Worm (Caenorhabditis elegans) whole organism, L3 larva: ENCODE results near the gene C55C3.8.

Experiments used
- R02D3.7 ChIP-seq: fragments of 150-350 bp; optimal IDR thresholded peaks from 2 replicates; lab custom pipeline; 2014; ENCODE audit warnings: missing biosample characterization, missing genetic modification characterization
- ZK546.5 ChIP-seq: sonication (generic microtip); optimal IDR thresholded peaks from 2 replicates; lab custom pipeline; 2017; ENCODE audit warnings: missing biosample characterization, missing genetic modification characterization
- aly-2 ChIP-seq: fragments of 150-350 bp; optimal IDR thresholded peaks from 2 replicates; lab custom pipeline; 2014; ENCODE audit warnings: missing biosample characterization, missing genetic modification characterization
- ceh-16 ChIP-seq: sonication (generic microtip); optimal IDR thresholded peaks from 2 replicates; lab custom pipeline; 2017; ENCODE audit warnings: missing biosample characterization, missing genetic modification characterization
- ceh-28 ChIP-seq: fragments of 150-350 bp; optimal IDR thresholded peaks from 2 replicates; lab custom pipeline; 2014; ENCODE audit warnings: missing biosample characterization, missing genetic modification reagents, missing genetic modification characterization
- ceh-82 ChIP-seq: fragments of 150-350 bp; optimal IDR thresholded peaks from 2 replicates; lab custom pipeline; 2014; ENCODE audit warnings: missing biosample characterization, missing genetic modification characterization
- ceh-9 ChIP-seq: sonication (generic microtip); optimal IDR thresholded peaks from 2 replicates; lab custom pipeline; 2018; ENCODE audit warnings: missing biosample characterization, missing genetic modification characterization
- egl-27 ChIP-seq: sonication (generic microtip); optimal IDR thresholded peaks from 4 replicates; lab custom pipeline; 2017; ENCODE audit warnings: missing biosample characterization, missing genetic modification reagents, missing genetic modification characterization
- elt-1 ChIP-seq: fragments of 150-350 bp; optimal IDR thresholded peaks from 2 replicates; lab custom pipeline; 2014; ENCODE audit warnings: missing biosample characterization, missing genetic modification characterization
- elt-2 ChIP-seq: sonication (generic microtip); optimal IDR thresholded peaks from 2 replicates; lab custom pipeline; 2016; ENCODE audit warnings: missing genetic modification reagents, mild to moderate bottlenecking, missing genetic modification characterization, missing compliant biosample characterization
- elt-3 ChIP-seq, 3 experiments: fragments of 150-350 bp in 1 of 3; sonication (generic microtip) in 2 of 3; optimal IDR thresholded peaks; 2 replicates in 2 of 3; 4 replicates in 1 of 3; lab custom pipeline; 2014 to 2017; ENCODE audit warnings: missing biosample characterization in 3 of 3, missing genetic modification characterization in 3 of 3
- eor-1 ChIP-seq, 2 experiments: fragments of 150-350 bp; optimal IDR thresholded peaks; 2 replicates each; lab custom pipeline; 2014 to 2018; ENCODE audit warnings: missing biosample characterization in 2 of 2, missing genetic modification characterization in 2 of 2
- fkh-2 ChIP-seq: fragments of 150-350 bp; optimal IDR thresholded peaks from 2 replicates; lab custom pipeline; 2014; ENCODE audit warnings: missing biosample characterization, missing genetic modification reagents, missing genetic modification characterization
- jun-1 ChIP-seq: fragments of 150-350 bp; optimal IDR thresholded peaks from 2 replicates; lab custom pipeline; 2014; ENCODE audit warnings: missing biosample characterization, missing genetic modification reagents, missing genetic modification characterization
- lsy-12 ChIP-seq: sonication (generic microtip); optimal IDR thresholded peaks from 2 replicates; lab custom pipeline; 2016; ENCODE audit warnings: mild to moderate bottlenecking, missing genetic modification characterization, missing compliant biosample characterization
- mdl-1 ChIP-seq: fragments of 150-350 bp; optimal IDR thresholded peaks from 2 replicates; lab custom pipeline; 2014; ENCODE audit warnings: missing biosample characterization, missing genetic modification characterization
- mml-1 ChIP-seq: fragments of 150-350 bp; sonication (generic microtip); optimal IDR thresholded peaks from 3 replicates; lab custom pipeline; 2014; ENCODE audit warnings: missing biosample characterization, missing genetic modification characterization
- nfya-1 ChIP-seq: sonication (generic microtip); optimal IDR thresholded peaks from 2 replicates; lab custom pipeline; 2017; ENCODE audit warnings: missing genetic modification characterization, mild to moderate bottlenecking, missing compliant biosample characterization, antibody characterized with exemption, moderate library complexity; ENCODE audit not compliant: insufficient read depth
- nhr-11 ChIP-seq: fragments of 150-350 bp; optimal IDR thresholded peaks from 2 replicates; lab custom pipeline; 2014; ENCODE audit warnings: missing biosample characterization, missing genetic modification characterization
- nhr-12 ChIP-seq: fragments of 150-350 bp; optimal IDR thresholded peaks from 2 replicates; lab custom pipeline; 2014; ENCODE audit warnings: missing biosample characterization, missing genetic modification characterization
- nhr-23 ChIP-seq: fragments of 150-350 bp; optimal IDR thresholded peaks from 2 replicates; lab custom pipeline; 2014; ENCODE audit warnings: missing biosample characterization, missing genetic modification reagents, missing genetic modification characterization
- nhr-237 ChIP-seq: fragments of 150-350 bp; optimal IDR thresholded peaks from 2 replicates; lab custom pipeline; 2014; ENCODE audit warnings: missing biosample characterization, missing genetic modification characterization
- nhr-25 ChIP-seq: sonication (generic microtip); optimal IDR thresholded peaks from 2 replicates; lab custom pipeline; 2017; ENCODE audit warnings: missing biosample characterization, missing genetic modification characterization
- nhr-28 ChIP-seq: fragments of 150-350 bp; optimal IDR thresholded peaks from 2 replicates; lab custom pipeline; 2014; ENCODE audit warnings: missing biosample characterization, missing genetic modification characterization
- nhr-43 ChIP-seq: sonication (generic microtip); optimal IDR thresholded peaks from 2 replicates; lab custom pipeline; 2016; ENCODE audit warnings: mild to moderate bottlenecking, missing genetic modification characterization, missing compliant biosample characterization; ENCODE audit not compliant: poor library complexity, severe bottlenecking
- nhr-76 ChIP-seq: fragments of 150-350 bp; sonication (generic microtip); optimal IDR thresholded peaks from 5 replicates; lab custom pipeline; 2014; ENCODE audit warnings: missing biosample characterization, missing genetic modification characterization
- nhr-77 ChIP-seq: fragments of 150-350 bp; optimal IDR thresholded peaks from 2 replicates; lab custom pipeline; 2014; ENCODE audit warnings: missing biosample characterization, missing genetic modification characterization
- pha-4 ChIP-seq: fragments of 150-350 bp; optimal IDR thresholded peaks from 2 replicates; lab custom pipeline; 2014; ENCODE audit warnings: missing biosample characterization, missing genetic modification reagents, missing genetic modification characterization
- pqm-1 ChIP-seq: fragments of 150-350 bp; optimal IDR thresholded peaks from 2 replicates; lab custom pipeline; 2017; ENCODE audit warnings: missing biosample characterization, missing genetic modification characterization, inconsistent platforms
- sea-2 ChIP-seq: fragments of 150-350 bp; sonication (generic microtip); optimal IDR thresholded peaks from 4 replicates; lab custom pipeline; 2014; ENCODE audit warnings: missing biosample characterization, missing genetic modification reagents, missing genetic modification characterization
- skn-1 ChIP-seq: fragments of 150-350 bp; optimal IDR thresholded peaks from 2 replicates; lab custom pipeline; 2014; ENCODE audit warnings: missing biosample characterization, missing genetic modification characterization
- snpc-4 ChIP-seq: fragments of 150-350 bp; optimal IDR thresholded peaks from 2 replicates; lab custom pipeline; 2014; ENCODE audit warnings: missing biosample characterization, missing genetic modification characterization
- tbx-2 ChIP-seq: sonication (generic microtip); optimal IDR thresholded peaks from 2 replicates; lab custom pipeline; 2016; ENCODE audit warnings: mild to moderate bottlenecking, missing genetic modification characterization, missing compliant biosample characterization
- unc-39 ChIP-seq: sonication (generic microtip); optimal IDR thresholded peaks from 4 replicates; lab custom pipeline; 2017; ENCODE audit warnings: missing biosample characterization, missing genetic modification characterization
- ztf-4 ChIP-seq: fragments of 150-350 bp; optimal IDR thresholded peaks from 2 replicates; lab custom pipeline; 2014; ENCODE audit warnings: missing biosample characterization, missing genetic modification characterization

The C55C3.8 gene

DNA sequence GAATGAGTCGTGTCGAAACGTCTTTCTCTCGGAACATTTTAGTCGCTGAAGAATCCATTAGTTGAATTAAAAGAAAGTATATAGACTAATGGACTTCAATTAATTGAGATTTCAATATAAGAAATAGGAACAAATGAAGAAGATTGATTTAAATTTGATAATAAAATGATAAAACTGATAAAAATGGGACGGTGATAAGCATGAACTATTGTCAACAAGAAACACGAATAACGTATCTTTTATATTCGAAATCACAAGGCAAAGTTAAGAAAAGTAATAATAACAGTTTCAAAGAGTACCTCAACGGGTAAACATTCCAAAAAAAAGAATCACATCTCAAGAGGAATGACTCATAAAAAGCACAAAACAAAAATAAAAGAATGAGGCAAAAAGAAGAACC lies 21.4 kb upstream of the C55C3.8 start, which contains the start of gene T19E7.6:
TSS of gene T19E7.6 (minus strand) at position 45 of the 400 bp plus-strand sequence.
- TF ChIP-seq pha-4 (tag; lab: Kevin White, UChicago) (peak; percentile 64), mdl-1 (no peak)
- TF ChIP-seq, all 47 proteins: peak for 1

DNA sequence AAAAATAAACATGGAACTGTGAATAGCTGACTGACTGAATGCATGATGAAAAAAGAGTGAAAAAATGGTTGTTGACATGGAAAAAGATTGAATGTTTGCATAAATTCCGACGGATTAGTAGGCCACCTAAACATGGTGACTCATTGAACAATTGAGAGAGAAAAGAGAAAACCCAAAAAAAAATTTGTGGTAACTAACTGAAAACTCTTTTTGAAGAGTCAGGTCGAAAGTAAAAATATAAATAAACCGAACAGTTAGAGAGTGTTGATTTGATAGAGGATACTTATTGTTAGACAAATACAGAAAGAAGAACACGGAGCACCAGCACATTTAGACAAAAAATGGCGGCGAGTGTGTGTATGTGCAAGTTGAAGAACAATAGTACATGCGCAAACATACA lies 19.5 kb upstream of the C55C3.8 start:
- TF ChIP-seq ceh-82 (no peak), ceh-28 (no peak), pha-4 (tag; lab: Kevin White, UChicago) (peak; percentile 86)
- TF ChIP-seq, all 47 proteins: peak for 1

DNA sequence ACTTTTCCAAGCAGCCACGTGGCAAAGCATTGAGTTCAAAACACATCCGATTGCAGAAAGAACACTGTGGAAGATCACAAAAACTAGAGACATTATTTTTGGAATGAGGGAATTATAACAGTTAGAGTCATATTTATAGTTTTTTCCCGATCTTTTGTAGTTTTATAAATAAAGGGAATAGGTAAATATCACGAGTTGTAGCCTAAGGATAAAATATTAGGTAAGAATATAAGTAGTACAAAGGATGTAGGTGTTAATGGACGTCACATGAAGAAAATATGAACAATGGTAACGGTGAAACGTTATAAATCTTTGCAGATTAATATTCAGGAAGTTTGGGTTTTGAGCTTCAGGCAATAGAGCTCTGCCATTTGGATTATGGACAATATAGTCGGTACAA lies 16.4 kb upstream of the C55C3.8 start, which contains the start of gene srd-5:
TSS of gene srd-5 (minus strand) at position 101 of the 400 bp plus-strand sequence.
- TF ChIP-seq ztf-4 (tag; lab: Kevin White, UChicago), result no peak
- TF ChIP-seq nhr-11 (tag; lab: Kevin White, UChicago), result no peak
- no peak for TF ChIP-seq eor-1 (tag; optimal IDR thresholded peaks at IDR 0.05; lab: Kevin White, UChicago)
- TF ChIP-seq pqm-1, result no peak
- no peak for TF ChIP-seq ZK546.5
- no peak for TF ChIP-seq fkh-2 (tag; lab: Kevin White, UChicago)
- TF ChIP-seq mdl-1, result no peak
- TF ChIP-seq ceh-9 (tag; lab: Kevin White, UChicago), result no peak
- no peak for TF ChIP-seq ceh-16
- no peak for TF ChIP-seq jun-1 (tag; lab: Kevin White, UChicago)
- TF ChIP-seq ceh-28, result no peak
- no peak for TF ChIP-seq nhr-25 (tag; lab: Kevin White, UChicago)
- no peak for TF ChIP-seq aly-2 (tag; lab: Kevin White, UChicago)
- TF ChIP-seq nhr-76 (tag; lab: Kevin White, UChicago), result no peak
- no peak for TF ChIP-seq mml-1
- TF ChIP-seq unc-39 (tag; lab: Kevin White, UChicago), result no peak
- TF ChIP-seq nhr-28 (tag; lab: Kevin White, UChicago), result no peak
- no peak for TF ChIP-seq pha-4 (tag; lab: Kevin White, UChicago)
- no peak for TF ChIP-seq lsy-12

DNA sequence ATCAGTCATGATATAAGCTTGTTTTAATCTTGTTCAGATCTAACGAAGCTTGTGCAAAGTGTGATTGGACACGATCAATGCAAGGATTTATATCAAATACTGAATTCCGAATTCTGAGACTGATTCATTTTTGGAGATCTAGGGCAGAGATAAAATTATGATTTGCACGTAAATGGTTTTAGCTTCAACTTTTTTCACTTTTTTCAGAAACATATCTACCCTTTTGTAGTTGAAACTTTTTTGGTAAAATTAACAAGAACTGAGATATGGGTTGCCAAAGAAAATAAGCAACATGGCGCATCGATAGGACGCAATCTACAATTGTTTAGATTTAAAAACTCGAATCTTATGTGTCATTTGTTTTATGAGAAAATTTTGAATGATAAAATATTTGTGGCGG lies 12.8 kb upstream of the C55C3.8 start, which contains the start of gene C55C3.4:
TSS of gene C55C3.4 (minus strand) at position 101 of the 400 bp plus-strand sequence.
- TF ChIP-seq ceh-9 (tag; lab: Kevin White, UChicago) (no peak), egl-27 (tag; lab: Kevin White, UChicago) (no peak), fkh-2 (tag; lab: Kevin White, UChicago) (no peak), elt-1 (tag; lab: Kevin White, UChicago) (no peak), nhr-25 (tag; lab: Kevin White, UChicago) (no peak), nhr-237 (tag; lab: Kevin White, UChicago) (no peak), elt-3 (tag; optimal IDR thresholded peaks at IDR 0.05; lab: Kevin White, UChicago) (no peak), ceh-28 (no peak), ceh-82 (no peak)

DNA sequence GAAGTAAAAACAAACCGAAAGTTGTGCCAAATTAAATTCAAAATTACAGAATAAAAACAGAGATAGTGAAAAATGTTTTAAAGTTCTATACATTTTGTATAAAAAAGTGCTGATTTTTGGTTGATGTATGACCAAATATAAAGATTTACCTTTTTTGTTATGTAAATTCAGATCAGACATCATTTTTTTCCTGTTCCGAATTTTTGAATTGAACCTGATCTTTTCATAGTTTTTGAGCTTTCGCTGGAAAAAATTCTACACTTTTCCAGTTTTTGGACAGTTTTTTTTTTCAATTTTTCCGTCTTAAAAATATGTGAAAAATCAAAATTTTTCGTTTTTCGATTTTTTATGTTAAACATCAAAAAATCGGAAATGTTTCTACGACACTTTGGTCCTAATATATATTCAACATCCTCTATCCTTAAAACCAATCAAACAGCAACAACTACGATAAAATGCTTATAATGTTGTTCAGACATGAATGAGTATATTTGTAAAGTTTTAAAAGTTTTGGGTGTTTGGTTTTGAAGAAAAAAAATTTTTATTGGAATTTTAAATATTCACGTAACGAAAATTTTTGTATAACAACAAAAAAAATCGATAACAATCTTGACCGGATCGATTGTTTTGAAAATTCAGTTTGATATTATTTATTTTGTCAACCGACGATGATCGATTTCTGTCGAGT lies 8.1 kb upstream of the C55C3.8 start, which contains the start of the genes C55C3.7 and C55C3.6:
TSS of gene C55C3.7 (minus strand) at position 101 of the 688 bp plus-strand sequence.
TSS of gene C55C3.6 (plus strand) at position 638 of the 688 bp plus-strand sequence.
- TF ChIP-seq ceh-28 (no peak), ztf-4 (tag; lab: Kevin White, UChicago) (no peak), nhr-43 (no peak), R02D3.7 (tag; lab: Kevin White, UChicago) (no peak), snpc-4 (tag; lab: Kevin White, UChicago) (no peak), elt-2 (no peak), jun-1 (tag; lab: Kevin White, UChicago) (no peak), tbx-2 (tag; lab: Kevin White, UChicago) (no peak), nhr-12 (tag; lab: Kevin White, UChicago) (no peak), skn-1 (tag; lab: Kevin White, UChicago) (no peak), nhr-77 (tag; lab: Kevin White, UChicago) (no peak), egl-27 (tag; lab: Kevin White, UChicago) (no peak), ZK546.5 (no peak), nhr-23 (no peak), ceh-16 (no peak), sea-2 (GFP tag; lab: Kevin White, UChicago) (no peak), elt-1 (tag; lab: Kevin White, UChicago) (no peak), nfya-1 (tag; lab: Kevin White, UChicago) (no peak)
